Fruit fly (Drosophila melanogaster): ENCODE data around the gene CG32085.

The CG32085 gene

DNA sequence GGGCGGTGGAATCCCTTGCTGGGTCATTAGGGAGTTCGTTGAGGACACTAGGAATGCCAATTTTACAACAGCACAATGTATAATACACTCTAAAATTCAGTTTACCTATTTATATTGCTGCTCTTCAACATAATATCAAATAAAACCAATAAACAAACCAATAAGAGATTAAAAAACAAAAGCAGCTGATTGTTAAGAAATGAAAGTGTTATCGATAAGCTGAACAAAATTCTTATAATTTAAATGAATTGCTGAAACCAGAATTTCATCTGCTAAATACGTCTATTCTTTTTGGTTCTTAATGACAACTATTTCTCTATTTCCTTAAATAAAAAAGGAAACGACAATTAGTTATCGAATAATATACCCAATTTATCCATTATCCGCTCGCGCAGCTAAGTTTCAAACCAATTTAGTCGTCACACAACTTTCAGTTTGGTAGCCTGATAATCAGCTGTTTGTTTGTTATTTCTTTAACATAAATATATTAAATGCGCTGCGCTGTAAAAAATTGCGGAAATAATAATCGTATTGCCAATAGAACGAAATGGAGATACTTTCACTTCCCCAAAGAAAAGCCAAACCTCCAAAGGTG, 11.2 kb upstream of the CG32085 start, which contains the start of the genes Pldn and CG14135 (continued):
- TF ChIP-seq HLH3B (GFP tag; IDR thresholded peaks at IDR 0.05) (no peak), twi (tag; optimal IDR thresholded peaks at IDR 0.05) (no peak), CG4328 (GFP tag; optimal IDR thresholded peaks at IDR 0.05) (no peak), CG3838 (GFP tag; optimal IDR thresholded peaks at IDR 0.05) (no peak), CG10462 (GFP tag; optimal IDR thresholded peaks at IDR 0.05) (no peak), Atf-2 (GFP tag; optimal IDR thresholded peaks at IDR 0.05) (no peak), Fer3 (tag; optimal IDR thresholded peaks at IDR 0.05) (no peak), lilli (GFP tag; optimal IDR thresholded peaks at IDR 0.05) (no peak), CG17328 (GFP tag; IDR thresholded peaks at IDR 0.05) (no peak), CG10366 (GFP tag; IDR thresholded peaks at IDR 0.05) (no peak), h (optimal IDR thresholded peaks at IDR 0.05) (no peak), HHEX (GFP tag; optimal IDR thresholded peaks at IDR 0.05) (no peak), bab2 (GFP tag; optimal IDR thresholded peaks at IDR 0.05) (no peak), lbe (GFP tag; optimal IDR thresholded peaks at IDR 0.05) (peak; percentile 25), CG17612 (GFP tag; IDR thresholded peaks at IDR 0.05) (no peak), Nf-YC (tag; optimal IDR thresholded peaks at IDR 0.05) (peak; percentile 22), zen (tag; optimal IDR thresholded peaks at IDR 0.05) (peak; percentile 37), gem (tag; optimal IDR thresholded peaks at IDR 0.05) (no peak), trem (tag; optimal IDR thresholded peaks at IDR 0.05) (peak; percentile 53), sqz (GFP tag; optimal IDR thresholded peaks at IDR 0.05) (no peak), Rfx (GFP tag; IDR thresholded peaks at IDR 0.05) (no peak), her (GFP tag; optimal IDR thresholded peaks at IDR 0.05) (no peak), CG4360 (GFP tag; IDR thresholded peaks at IDR 0.05) (no peak), Tbp (GFP tag; optimal IDR thresholded peaks at IDR 0.05) (no peak), hkb (optimal IDR thresholded peaks at IDR 0.05) (no peak), hkb (GFP tag; IDR thresholded peaks at IDR 0.05) (no peak), CG30431 (GFP tag; optimal IDR thresholded peaks at IDR 0.05) (no peak), CG3407 (GFP tag; optimal IDR thresholded peaks at IDR 0.05) (no peak), Dad (GFP tag; optimal IDR thresholded peaks at IDR 0.05) (no peak), amos (GFP tag; IDR thresholded peaks at IDR 0.05; ENCODE audit: partially characterized antibody) (peak; percentile 16; the same call in 1 of the 2 replicates), Hand (GFP tag; optimal IDR thresholded peaks at IDR 0.05) (no peak), HLH54F (GFP tag; optimal IDR thresholded peaks at IDR 0.05) (no peak), MBD-R2 (GFP tag; IDR thresholded peaks at IDR 0.05) (peak; percentile 85), Eip74EF (GFP tag; optimal IDR thresholded peaks at IDR 0.05) (no peak), Gsc (GFP tag; IDR thresholded peaks at IDR 0.05) (no peak), seq (GFP tag; IDR thresholded peaks at IDR 0.05) (no peak), p53 (GFP tag; optimal IDR thresholded peaks at IDR 0.05) (no peak), gfzf (GFP tag; optimal IDR thresholded peaks at IDR 0.05) (peak; percentile 54), pb (GFP tag; optimal IDR thresholded peaks at IDR 0.05) (no peak), CG3847 (GFP tag; IDR thresholded peaks at IDR 0.05) (no peak), Awh (GFP tag; IDR thresholded peaks at IDR 0.05) (no peak), CG6791 (GFP tag; IDR thresholded peaks at IDR 0.05; ENCODE audit: partially characterized antibody) (peak; percentile 27; the same call in 1 of the 3 replicates), Neu2 (GFP tag; optimal IDR thresholded peaks at IDR 0.05; ENCODE audit: borderline replicate concordance) (no peak), knrl (GFP tag; IDR thresholded peaks at IDR 0.05; ENCODE audit: partially characterized antibody) (no peak), CG12104 (GFP tag; optimal IDR thresholded peaks at IDR 0.05) (no peak), Abd-B (GFP tag; optimal IDR thresholded peaks at IDR 0.05) (no peak), CG12659 (GFP tag; optimal IDR thresholded peaks at IDR 0.05) (peak; percentile 42), Sry-δ (GFP tag; optimal IDR thresholded peaks at IDR 0.05) (peak; percentile 45), CG13287 (GFP tag; IDR thresholded peaks at IDR 0.05; ENCODE audit: partially characterized antibody) (peak; percentile 61), fd96Cb (tag; optimal IDR thresholded peaks at IDR 0.05) (no peak), tio (GFP tag; optimal IDR thresholded peaks at IDR 0.05) (no peak)

Data from whole organism, embryonic.